Worm (Caenorhabditis elegans): ENCODE results near the gene F07F6.2.
A peak's percentile ranks its signal among the peaks of the same experiment; 100 is the strongest.

Gene F07F6.2

DNA sequence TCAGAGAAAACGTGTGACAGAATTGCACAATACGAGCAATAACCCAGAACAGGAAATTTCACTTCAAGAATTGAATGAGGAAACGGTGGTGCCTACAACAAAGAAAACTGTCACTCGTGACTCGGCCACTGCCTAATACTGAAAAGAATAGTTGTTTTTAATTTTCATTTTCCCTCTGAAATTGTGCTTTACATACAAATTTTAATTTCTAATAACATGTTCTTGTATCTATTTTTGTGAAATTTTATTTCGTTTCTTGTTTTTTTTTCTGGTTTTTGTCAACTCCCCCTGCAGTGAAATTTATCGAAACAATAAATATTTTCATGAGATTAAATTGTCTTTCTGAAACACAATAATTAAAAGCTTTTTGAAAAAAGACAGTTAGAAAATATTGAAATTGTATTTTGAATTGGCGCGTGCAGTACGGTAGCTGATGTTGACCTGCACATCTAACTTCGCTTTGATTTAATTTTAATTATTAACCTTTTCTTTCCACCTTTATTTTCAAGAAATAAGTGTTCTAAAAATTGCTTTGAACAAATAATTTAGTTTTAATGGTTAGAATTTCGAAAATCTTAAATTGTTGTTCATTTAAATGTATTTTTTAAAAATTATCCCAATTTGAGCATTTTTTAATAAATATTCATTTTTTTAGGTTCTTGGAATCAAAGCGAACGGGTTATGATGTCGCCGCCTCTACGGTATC is 25.8 kb downstream of the F07F6.2 start, which contains the start of gene daz-1 (continued):
- TF ChIP-seq tbx-9 (tag; optimal IDR thresholded peaks at IDR 0.05; ENCODE audit: borderline replicate concordance) (no peak), Y95B8A.8 (GFP tag; IDR thresholded peaks at IDR 0.05) (no peak), F22D6.2 (tag; optimal IDR thresholded peaks at IDR 0.05) (no peak), nhr-90 (tag; optimal IDR thresholded peaks at IDR 0.05) (no peak), lsl-1 (GFP tag; optimal IDR thresholded peaks at IDR 0.05) (peak; percentile 93), nfyb-1 (GFP tag; IDR thresholded peaks at IDR 0.05) (no peak), nfya-2 (GFP tag; IDR thresholded peaks at IDR 0.05) (no peak), lsy-27 (tag; optimal IDR thresholded peaks at IDR 0.05; ENCODE audit: borderline replicate concordance, insufficient read depth) (no peak), fkh-3 (tag; optimal IDR thresholded peaks at IDR 0.05) (no peak), nfya-1 (tag; optimal IDR thresholded peaks at IDR 0.05; ENCODE audit: borderline replicate concordance, insufficient read depth) (no peak), attf-5 (GFP tag; optimal IDR thresholded peaks at IDR 0.05) (no peak), hrde-1 (tag; optimal IDR thresholded peaks at IDR 0.05; ENCODE audit: borderline replicate concordance) (no peak), F57C9.4 (tag; optimal IDR thresholded peaks at IDR 0.05) (no peak), dpl-1 (GFP tag; optimal IDR thresholded peaks at IDR 0.05) (peak; percentile 81), F52B5.7 (tag; optimal IDR thresholded peaks at IDR 0.05) (no peak), sdz-38 (tag; optimal IDR thresholded peaks at IDR 0.05) (no peak), tbp1 (GFP tag; optimal IDR thresholded peaks at IDR 0.05) (no peak), B0019.2 (GFP tag; conservative IDR thresholded peaks at IDR 0.05) (no peak), xnd-1 (tag; optimal IDR thresholded peaks at IDR 0.05) (peak; percentile 68), F10E7.11 (tag; optimal IDR thresholded peaks at IDR 0.05) (no peak), ztf-3 (GFP tag; optimal IDR thresholded peaks at IDR 0.05) (no peak), pha-4 (tag; optimal IDR thresholded peaks at IDR 0.05) (no peak), lag-1 (GFP tag; IDR thresholded peaks at IDR 0.05) (no peak), ztf-28 (GFP tag; IDR thresholded peaks at IDR 0.05) (no peak), dox-1 (GFP tag; IDR thresholded peaks at IDR 0.05) (no peak), let-607 (tag; optimal IDR thresholded peaks at IDR 0.05) (no peak), Y53F4B.3 (GFP tag; IDR thresholded peaks at IDR 0.05) (no peak)

- TF ChIP-seq madf-3 (GFP tag; IDR thresholded peaks at IDR 0.05): 0 out of 2 replicates have a peak, but pooled peaks have one; percentile 46
- peak; percentile 80 for TF ChIP-seq lsl-1 (GFP tag; optimal IDR thresholded peaks at IDR 0.05)
- peak; percentile 57; the same call in 1 of the 2 replicates for TF ChIP-seq F33H1.4 (GFP tag; IDR thresholded peaks at IDR 0.05)
- TF ChIP-seq ceh-79 (tag; optimal IDR thresholded peaks at IDR 0.05): no peak
- peak; percentile 39 for TF ChIP-seq xnd-1 (tag; optimal IDR thresholded peaks at IDR 0.05)
- TF ChIP-seq cebp-1 (GFP tag; IDR thresholded peaks at IDR 0.05): no peak
- no peak for TF ChIP-seq cebp-1 (tag; optimal IDR thresholded peaks at IDR 0.05)
Observed at ce11 chrII:5458683-5459410, 28.8 kb downstream of the F07F6.2 start.

DNA sequence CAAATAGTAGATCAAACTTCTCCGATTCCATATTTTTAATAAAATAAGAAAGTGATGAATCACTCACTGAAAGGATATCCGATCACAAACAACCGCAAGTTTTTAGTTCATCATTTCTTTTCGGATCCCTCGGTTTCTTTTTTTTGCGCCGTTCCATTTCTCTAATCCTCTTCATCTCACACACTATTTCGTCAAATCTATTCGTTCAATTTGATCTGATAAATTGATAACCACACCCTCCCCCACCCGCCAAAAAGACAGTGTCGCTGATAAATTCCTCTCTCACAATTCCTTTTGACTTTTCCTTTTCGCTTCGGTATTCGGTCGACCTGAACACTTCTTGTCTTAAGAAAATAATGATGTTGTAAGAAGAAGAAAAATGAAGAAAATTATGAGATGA is 29.5 kb downstream of the F07F6.2 start:
- TF ChIP-seq atf-7 (tag; optimal IDR thresholded peaks at IDR 0.05) (no peak), hmg-1.2 (GFP tag; IDR thresholded peaks at IDR 0.05) (peak; percentile 87)
